Fruit fly (Drosophila melanogaster) whole organism, embryonic: ENCODE measurements around the gene CG33702.
A peak's percentile ranks its signal among the peaks of the same experiment; 100 is the strongest.

ENCODE experiments used
- Atf-2 ChIP-seq: fragments of 200-800 bp; sonication (Bioruptor generic); optimal IDR thresholded peaks from 2 replicates; lab custom pipeline; 2016; ENCODE audit warnings: missing biosample characterization, missing genetic modification characterization
- B-H2 ChIP-seq: fragments of 200-800 bp; sonication (Bioruptor generic); optimal IDR thresholded peaks from 2 replicates; lab custom pipeline; 2018; ENCODE audit warnings: missing biosample characterization, mild to moderate bottlenecking, missing genetic modification characterization
- CG10147 ChIP-seq: fragments of 200-800 bp; sonication (Bioruptor generic); optimal IDR thresholded peaks from 2 replicates; lab custom pipeline; 2019; ENCODE audit warnings: missing biosample characterization, mild to moderate bottlenecking, missing genetic modification characterization, moderate library complexity
- CG10209 ChIP-seq: fragments of 200-800 bp; sonication (Bioruptor generic); optimal IDR thresholded peaks from 3 replicates; lab custom pipeline; 2017; ENCODE audit warnings: missing biosample characterization, mild to moderate bottlenecking, missing genetic modification characterization, missing genetic modification reagents
- CG10274 ChIP-seq: fragments of 200-800 bp; sonication (Bioruptor generic); optimal IDR thresholded peaks from 3 replicates; lab custom pipeline; 2017; ENCODE audit warnings: missing biosample characterization, mild to moderate bottlenecking, missing genetic modification characterization
- CG12104 ChIP-seq: fragments of 200-800 bp; sonication (Bioruptor generic); optimal IDR thresholded peaks from 3 replicates; lab custom pipeline; 2016; ENCODE audit warnings: missing biosample characterization, missing genetic modification characterization
- CG12155 ChIP-seq: fragments of 200-800 bp; sonication (Bioruptor generic); optimal IDR thresholded peaks from 3 replicates; lab custom pipeline; 2016; ENCODE audit warnings: missing biosample characterization, missing genetic modification characterization
- CG12391 ChIP-seq: fragments of 200-800 bp; sonication (Bioruptor generic); optimal IDR thresholded peaks from 3 replicates; lab custom pipeline; 2018; ENCODE audit warnings: missing biosample characterization, mild to moderate bottlenecking, missing genetic modification characterization, moderate library complexity
- CG15073 ChIP-seq: fragments of 200-800 bp; sonication (Bioruptor generic); optimal IDR thresholded peaks from 2 replicates; lab custom pipeline; 2016; ENCODE audit warnings: missing biosample characterization, missing genetic modification characterization
- CG17385 ChIP-seq: fragments of 200-800 bp; sonication (Bioruptor generic); optimal IDR thresholded peaks from 3 replicates; lab custom pipeline; 2018; ENCODE audit warnings: missing biosample characterization, mild to moderate bottlenecking, missing genetic modification characterization
- CG18011 ChIP-seq: fragments of 200-800 bp; sonication (Bioruptor generic); optimal IDR thresholded peaks from 2 replicates; lab custom pipeline; 2017; ENCODE audit warnings: missing biosample characterization, missing genetic modification characterization, mild to moderate bottlenecking, moderate library complexity, missing genotype
- CG18619 ChIP-seq: fragments of 200-800 bp; sonication (Bioruptor generic); optimal IDR thresholded peaks from 3 replicates; lab custom pipeline; 2017; ENCODE audit warnings: missing biosample characterization, mild to moderate bottlenecking, missing genetic modification characterization
- CG30020 ChIP-seq: fragments of 200-800 bp; optimal IDR thresholded peaks from 2 replicates; lab custom pipeline; 2019; ENCODE audit warnings: missing biosample characterization, mild to moderate bottlenecking, missing genetic modification characterization, moderate library complexity
- CG30403 ChIP-seq: fragments of 200-800 bp; sonication (Bioruptor generic); optimal IDR thresholded peaks from 3 replicates; lab custom pipeline; 2016; ENCODE audit warnings: missing biosample characterization, missing genetic modification characterization
- CG3163 ChIP-seq: fragments of 200-800 bp; sonication (Bioruptor generic); optimal IDR thresholded peaks from 3 replicates; lab custom pipeline; 2016; ENCODE audit warnings: missing biosample characterization, missing genetic modification characterization
- CG33213 ChIP-seq: fragments of 200-800 bp; sonication (Bioruptor generic); optimal IDR thresholded peaks from 3 replicates; lab custom pipeline; 2016; ENCODE audit warnings: missing biosample characterization, missing genetic modification characterization
- CG3407 ChIP-seq: fragments of 200-800 bp; sonication (Bioruptor generic); optimal IDR thresholded peaks from 2 replicates; lab custom pipeline; 2018; ENCODE audit warnings: missing biosample characterization, mild to moderate bottlenecking, missing genetic modification characterization
- CG6175 ChIP-seq: fragments of 200-800 bp; sonication (Bioruptor generic); IDR thresholded peaks from 3 replicates; pipeline ENCODE4 v1.3.6; 2022; ENCODE audit warnings: missing biosample characterization, missing genetic modification characterization
- CG9932 ChIP-seq: fragments of 200-800 bp; sonication (Bioruptor generic); IDR thresholded peaks from 2 replicates; pipeline ENCODE4 v1.3.6; 2022; ENCODE audit warnings: missing biosample characterization, missing genetic modification characterization
- D ChIP-seq, 2 experiments: fragments of 200-800 bp in 1 of 2; fragments of >200 bp in 1 of 2; sonication (Bioruptor generic) in 1 of 2; optimal IDR thresholded peaks; 2 replicates in 1 of 2; 3 replicates in 1 of 2; lab custom pipeline; 2017; ENCODE audit warnings: mild to moderate bottlenecking in 1 of 2, missing biosample characterization in 1 of 2, missing genetic modification characterization in 1 of 2, missing genetic modification reagents in 1 of 2
- Dref ChIP-seq: fragments of 200-800 bp; sonication (Bioruptor generic); IDR thresholded peaks from 2 replicates; pipeline ENCODE4 v1.3.6; 2022; ENCODE audit warnings: missing biosample characterization, missing genetic modification characterization
- ERR ChIP-seq: fragments of 200-800 bp; sonication (Bioruptor generic); optimal IDR thresholded peaks from 2 replicates; lab custom pipeline; 2016; ENCODE audit warnings: missing biosample characterization, missing genetic modification characterization
- Elba2 ChIP-seq: fragments of 200-800 bp; sonication (Bioruptor generic); optimal IDR thresholded peaks from 3 replicates; lab custom pipeline; 2016; ENCODE audit warnings: missing biosample characterization, missing genetic modification characterization
- Fer1 ChIP-seq: fragments of 200-800 bp; sonication (Bioruptor generic); optimal IDR thresholded peaks from 2 replicates; lab custom pipeline; 2017; ENCODE audit warnings: missing biosample characterization, mild to moderate bottlenecking, missing genetic modification characterization
- Fer2 ChIP-seq: fragments of 200-800 bp; sonication (Bioruptor generic); optimal IDR thresholded peaks from 2 replicates; lab custom pipeline; 2018; ENCODE audit warnings: missing biosample characterization, mild to moderate bottlenecking, missing genetic modification characterization, moderate library complexity
- MESR4 ChIP-seq: fragments of 200-800 bp; sonication (Bioruptor generic); optimal IDR thresholded peaks from 2 replicates; lab custom pipeline; 2018; ENCODE audit warnings: missing biosample characterization, mild to moderate bottlenecking, missing genetic modification characterization, moderate library complexity
- Opbp ChIP-seq: fragments of 200-800 bp; sonication (Bioruptor generic); IDR thresholded peaks from 3 replicates; pipeline ENCODE4 v1.3.6; 2022; ENCODE audit warnings: missing biosample characterization, missing genetic modification characterization; ENCODE audit not compliant: partially characterized antibody
- Stat92E ChIP-seq, 3 experiments: fragments of >200 bp in 2 of 3; fragments of 200-800 bp in 1 of 3; sonication (Bioruptor generic) in 1 of 3; optimal IDR thresholded peaks; 2 replicates each; lab custom pipeline; 2017 to 2019; ENCODE audit warnings: missing biosample characterization in 3 of 3, missing genetic modification characterization in 3 of 3, mild to moderate bottlenecking in 1 of 3, moderate library complexity in 1 of 3
- abd-A ChIP-seq: fragments of 200-800 bp; sonication (Bioruptor generic); optimal IDR thresholded peaks from 3 replicates; lab custom pipeline; 2019; ENCODE audit warnings: missing biosample characterization, mild to moderate bottlenecking, missing genetic modification characterization, moderate library complexity
- cas ChIP-seq: fragments of 200-800 bp; sonication (Bioruptor generic); IDR thresholded peaks from 2 replicates; pipeline ENCODE4 v1.3.6; 2022; ENCODE audit warnings: missing biosample characterization, missing genetic modification characterization
- chn ChIP-seq: fragments of 200-800 bp; sonication (Bioruptor generic); optimal IDR thresholded peaks from 2 replicates; lab custom pipeline; 2016; ENCODE audit warnings: missing biosample characterization, missing genetic modification characterization
- corto ChIP-seq: fragments of 200-800 bp; sonication (Bioruptor generic); optimal IDR thresholded peaks from 2 replicates; lab custom pipeline; 2016; ENCODE audit warnings: missing biosample characterization, mild to moderate bottlenecking, missing genetic modification characterization, moderate library complexity
- en ChIP-seq: fragments of 200-800 bp; sonication (Bioruptor generic); optimal IDR thresholded peaks from 2 replicates; lab custom pipeline; 2016; ENCODE audit warnings: missing biosample characterization, missing genetic modification characterization
- gcm2 ChIP-seq: fragments of 200-800 bp; sonication (Bioruptor generic); optimal IDR thresholded peaks from 2 replicates; lab custom pipeline; 2016; ENCODE audit warnings: missing biosample characterization, missing genetic modification characterization
- gfzf ChIP-seq: fragments of 200-800 bp; sonication (Bioruptor generic); optimal IDR thresholded peaks from 2 replicates; lab custom pipeline; 2016; ENCODE audit warnings: missing biosample characterization, mild to moderate bottlenecking, missing genetic modification characterization, moderate library complexity
- her ChIP-seq: fragments of 200-800 bp; sonication (Bioruptor generic); optimal IDR thresholded peaks from 2 replicates; lab custom pipeline; 2016; ENCODE audit warnings: missing biosample characterization, missing genetic modification characterization
- jumu ChIP-seq: fragments of 200-800 bp; sonication (Bioruptor generic); optimal IDR thresholded peaks from 3 replicates; lab custom pipeline; 2016; ENCODE audit warnings: missing biosample characterization, missing genetic modification characterization
- klu ChIP-seq: fragments of 200-800 bp; sonication (Bioruptor generic); IDR thresholded peaks from 2 replicates; pipeline ENCODE4 v1.3.6; 2022; ENCODE audit warnings: missing biosample characterization, missing genetic modification characterization
- knrl ChIP-seq: fragments of 200-800 bp; sonication (Bioruptor generic); IDR thresholded peaks from 3 replicates; pipeline ENCODE4 v1.3.6; 2022; ENCODE audit warnings: missing biosample characterization, missing genetic modification characterization; ENCODE audit not compliant: partially characterized antibody
- maf-S ChIP-seq: fragments of 200-800 bp; sonication (Bioruptor generic); optimal IDR thresholded peaks from 2 replicates; lab custom pipeline; 2016; ENCODE audit warnings: missing biosample characterization, missing genetic modification characterization
- mld ChIP-seq: fragments of 200-800 bp; sonication (Bioruptor generic); IDR thresholded peaks from 3 replicates; pipeline ENCODE4 v1.3.6; 2022; ENCODE audit warnings: missing biosample characterization, missing genetic modification characterization; ENCODE audit not compliant: partially characterized antibody
- p53 ChIP-seq: fragments of 200-800 bp; sonication (Bioruptor generic); optimal IDR thresholded peaks from 2 replicates; lab custom pipeline; 2016; ENCODE audit warnings: missing biosample characterization, missing genetic modification characterization
- pb ChIP-seq: fragments of 200-800 bp; sonication (Bioruptor generic); optimal IDR thresholded peaks from 3 replicates; lab custom pipeline; 2016; ENCODE audit warnings: missing biosample characterization, missing genetic modification characterization
- row ChIP-seq: fragments of 200-800 bp; sonication (Bioruptor generic); IDR thresholded peaks from 3 replicates; pipeline ENCODE4 v1.3.6; 2022; ENCODE audit warnings: missing biosample characterization, missing genetic modification characterization
- sd ChIP-seq: fragments of 200-800 bp; sonication (Bioruptor generic); optimal IDR thresholded peaks from 3 replicates; lab custom pipeline; 2018; ENCODE audit warnings: missing biosample characterization, mild to moderate bottlenecking, missing genetic modification characterization, moderate library complexity
- sim ChIP-seq: fragments of 200-800 bp; sonication (Bioruptor generic); IDR thresholded peaks from 2 replicates; pipeline ENCODE4 v1.3.6; 2022; ENCODE audit warnings: missing biosample characterization, missing genetic modification characterization
- trem ChIP-seq: fragments of 200-800 bp; optimal IDR thresholded peaks from 3 replicates; lab custom pipeline; 2019; ENCODE audit warnings: missing biosample characterization, mild to moderate bottlenecking, missing genetic modification characterization, moderate library complexity
- trh ChIP-seq: fragments of 200-800 bp; sonication (Bioruptor generic); optimal IDR thresholded peaks from 2 replicates; lab custom pipeline; 2016; ENCODE audit warnings: missing biosample characterization, missing genetic modification characterization
- wek ChIP-seq: fragments of 200-800 bp; sonication (Bioruptor generic); optimal IDR thresholded peaks from 3 replicates; lab custom pipeline; 2018; ENCODE audit warnings: missing biosample characterization, mild to moderate bottlenecking, missing genetic modification characterization, moderate library complexity
- zen ChIP-seq: fragments of 200-800 bp; sonication (Bioruptor generic); optimal IDR thresholded peaks from 3 replicates; lab custom pipeline; 2018; ENCODE audit warnings: missing biosample characterization, mild to moderate bottlenecking, missing genetic modification characterization, moderate library complexity

The CG33702 gene

dm6 chr3L:9468261-9468890 lies 44.8 kb downstream of the CG33702 start (continued):
- TF ChIP-seq en (no peak), CG10147 (GFP tag; lab: Kevin White, UChicago) (no peak), CG3163 (GFP tag; lab: Kevin White, UChicago) (no peak), Stat92E (GFP tag; optimal IDR thresholded peaks at IDR 0.05; lab: Kevin White, UChicago) (no peak), mld (GFP tag; lab: Robert Waterston, UW) (no peak), p53 (GFP tag; lab: Kevin White, UChicago) (no peak), CG15073 (GFP tag; lab: Kevin White, UChicago) (no peak), chn (GFP tag; lab: Kevin White, UChicago) (no peak), abd-A (tag; lab: Kevin White, UChicago) (no peak), zen (tag; lab: Kevin White, UChicago) (no peak), CG6175 (no peak), CG12104 (GFP tag; lab: Kevin White, UChicago) (peak; percentile 41), Fer2 (tag; lab: Kevin White, UChicago) (no peak), CG18619 (GFP tag; lab: Kevin White, UChicago) (peak; percentile 13), MESR4 (no peak), Elba2 (no peak), CG12155 (GFP tag; lab: Kevin White, UChicago) (no peak), CG33213 (no peak), CG10209 (peak; percentile 17), CG12391 (tag; lab: Kevin White, UChicago) (peak; percentile 35), corto (GFP tag; lab: Kevin White, UChicago) (no peak), ERR (GFP tag; lab: Kevin White, UChicago) (no peak), CG10274 (GFP tag; lab: Kevin White, UChicago) (no peak), knrl (GFP tag; lab: Robert Waterston, UW) (no peak), CG30020 (tag; lab: Kevin White, UChicago) (no peak), trem (tag; lab: Kevin White, UChicago) (no peak), jumu (no peak), pb (no peak), CG30403 (GFP tag; lab: Kevin White, UChicago) (peak; percentile 36), CG9932 (GFP tag; lab: Robert Waterston, UW) (peak; percentile 12; the same call in 1 of the 2 replicates), B-H2 (no peak), cas (GFP tag; lab: Robert Waterston, UW) (no peak), her (GFP tag; lab: Kevin White, UChicago) (no peak), wek (no peak), sim (GFP tag; lab: Robert Waterston, UW) (no peak), Atf-2 (no peak), CG18011 (GFP tag; lab: Kevin White, UChicago) (no peak), CG3407 (GFP tag; lab: Kevin White, UChicago) (no peak), D (optimal IDR thresholded peaks at IDR 0.05; lab: Kevin White, UChicago) (no peak), D (GFP tag; optimal IDR thresholded peaks at IDR 0.05; lab: Kevin White, UChicago) (peak; percentile 34), Dref (no peak), sd (no peak), gcm2 (GFP tag; lab: Kevin White, UChicago) (no peak), row (GFP tag; lab: Robert Waterston, UW) (peak; percentile 35; the same call in 2 of the 3 replicates), maf-S (no peak), klu (no peak), Fer1 (GFP tag; lab: Kevin White, UChicago) (peak; percentile 44), Opbp (GFP tag; lab: Robert Waterston, UW) (no peak), CG17385 (GFP tag; lab: Kevin White, UChicago) (no peak), gfzf (GFP tag; lab: Kevin White, UChicago) (no peak), trh (GFP tag; lab: Kevin White, UChicago) (no peak)
